Fruit fly (Drosophila melanogaster): ENCODE data around the gene CG10336.

Gene CG10336

DNA sequence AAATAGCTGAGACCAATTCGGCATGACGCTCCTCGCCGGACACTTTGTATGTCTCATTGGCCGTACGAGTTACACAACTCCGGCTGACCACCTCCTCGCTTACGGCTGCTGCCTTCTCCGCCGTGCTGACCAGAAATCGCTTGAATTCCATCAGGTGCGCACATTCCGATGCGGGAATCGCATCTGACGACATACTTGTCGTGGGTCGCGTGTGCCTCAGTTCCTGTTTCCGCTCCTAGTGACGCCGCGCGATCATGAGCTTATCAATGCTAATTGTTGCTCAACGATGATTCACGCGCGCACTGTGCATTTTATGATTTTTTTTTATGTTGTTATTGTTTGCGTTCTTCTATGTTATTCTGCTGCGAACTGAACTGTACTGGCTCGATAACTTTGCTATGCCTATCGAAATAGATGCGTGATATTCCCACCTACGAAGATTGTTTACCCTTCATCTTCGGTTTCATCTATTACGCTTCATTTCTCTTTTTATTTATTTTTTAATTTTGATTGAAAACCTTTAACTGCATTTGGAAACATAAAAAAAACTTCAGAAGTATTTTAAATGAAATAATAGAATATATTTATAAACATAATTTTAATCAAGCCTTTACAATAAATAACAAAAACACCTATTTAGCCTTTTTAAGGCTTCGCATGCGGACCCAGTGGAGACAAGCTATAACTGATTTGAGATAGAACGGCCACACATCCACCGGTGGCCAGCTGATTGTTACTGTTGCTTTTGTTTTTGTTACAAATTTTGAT lies 13.6 kb downstream of the CG10336 start, which contains the start of the genes CG10376 and CG10343 (continued):
- TF ChIP-seq Hsf (GFP tag; optimal IDR thresholded peaks at IDR 0.05) (peak; percentile 67), odd (GFP tag; optimal IDR thresholded peaks at IDR 0.05) (peak; percentile 59), org-1 (GFP tag; optimal IDR thresholded peaks at IDR 0.05) (peak; percentile 44), CG11456 (GFP tag; IDR thresholded peaks at IDR 0.05) (peak; percentile 76; the same call in 2 of the 3 replicates), CG12071 (GFP tag; optimal IDR thresholded peaks at IDR 0.05) (no peak), shn (GFP tag; optimal IDR thresholded peaks at IDR 0.05) (peak; percentile 44), ATbp (GFP tag; optimal IDR thresholded peaks at IDR 0.05) (peak; percentile 74), Side (GFP tag; optimal IDR thresholded peaks at IDR 0.05) (no peak), cg (GFP tag; optimal IDR thresholded peaks at IDR 0.05) (no peak), toy (GFP tag; IDR thresholded peaks at IDR 0.05) (no peak; the same call in 1 of the 2 replicates), gt (GFP tag; IDR thresholded peaks at IDR 0.05) (peak; percentile 57; the same call in 1 of the 2 replicates), CG1603 (tag; optimal IDR thresholded peaks at IDR 0.05) (peak; percentile 31), row (GFP tag; IDR thresholded peaks at IDR 0.05) (peak; percentile 97), Deaf1 (tag; optimal IDR thresholded peaks at IDR 0.05) (peak; percentile 65), ara (GFP tag; IDR thresholded peaks at IDR 0.05) (no peak), CG15011 (GFP tag; optimal IDR thresholded peaks at IDR 0.05) (no peak), CG2129 (GFP tag; IDR thresholded peaks at IDR 0.05; ENCODE audit: partially characterized antibody) (no peak), caup (GFP tag; optimal IDR thresholded peaks at IDR 0.05; ENCODE audit: severe bottlenecking) (peak; percentile 83), CG11723 (GFP tag; optimal IDR thresholded peaks at IDR 0.05) (peak; percentile 83), dan (GFP tag; IDR thresholded peaks at IDR 0.05) (0 out of 2 replicates have a peak, but pooled peaks have one; percentile 19), CG32532 (GFP tag; IDR thresholded peaks at IDR 0.05) (peak; percentile 90), CG8765 (GFP tag; IDR thresholded peaks at IDR 0.05) (peak; percentile 85), Camta (GFP tag; optimal IDR thresholded peaks at IDR 0.05) (peak; percentile 30), Stat92E (GFP tag; optimal IDR thresholded peaks at IDR 0.05) (peak in 1 of 3 experiments; percentile 54), E2f1 (GFP tag; IDR thresholded peaks at IDR 0.05) (peak; percentile 76), Sox100B (GFP tag; optimal IDR thresholded peaks at IDR 0.05) (peak; percentile 86), hbn (GFP tag; IDR thresholded peaks at IDR 0.05; ENCODE audit: partially characterized antibody) (no peak), gcm2 (GFP tag; optimal IDR thresholded peaks at IDR 0.05) (no peak), btn (GFP tag; optimal IDR thresholded peaks at IDR 0.05) (no peak), Bgb (GFP tag; IDR thresholded peaks at IDR 0.05; ENCODE audit: partially characterized antibody) (peak; percentile 55; the same call in 1 of the 2 replicates), ac (GFP tag; optimal IDR thresholded peaks at IDR 0.05) (no peak), CHES-1-like (GFP tag; optimal IDR thresholded peaks at IDR 0.05) (peak; percentile 49), CG31441 (GFP tag; IDR thresholded peaks at IDR 0.05) (peak; percentile 94), sens-2 (GFP tag; IDR thresholded peaks at IDR 0.05) (no peak), CG17186 (GFP tag; optimal IDR thresholded peaks at IDR 0.05) (peak; percentile 37), CG3407 (GFP tag; optimal IDR thresholded peaks at IDR 0.05) (peak; percentile 67), jumu (GFP tag; optimal IDR thresholded peaks at IDR 0.05) (peak; percentile 22), Ada2b (GFP tag; IDR thresholded peaks at IDR 0.05) (peak; percentile 75), wek (GFP tag; optimal IDR thresholded peaks at IDR 0.05) (peak; percentile 35), D (optimal IDR thresholded peaks at IDR 0.05) (no peak), D (GFP tag; optimal IDR thresholded peaks at IDR 0.05) (peak; percentile 83), CG6791 (GFP tag; IDR thresholded peaks at IDR 0.05; ENCODE audit: partially characterized antibody) (peak; percentile 78), lmd (GFP tag; IDR thresholded peaks at IDR 0.05) (peak; percentile 92), Fer1 (GFP tag; optimal IDR thresholded peaks at IDR 0.05) (peak; percentile 81), Eip74EF (GFP tag; optimal IDR thresholded peaks at IDR 0.05) (peak; percentile 35 to 68), sna (GFP tag; IDR thresholded peaks at IDR 0.05; ENCODE audit: partially characterized antibody) (0 out of 2 replicates have a peak, but pooled peaks have one; percentile 32), Med (GFP tag) (peak; percentile 89), CG9876 (GFP tag; optimal IDR thresholded peaks at IDR 0.05) (peak; percentile 43)
